Fruit fly (Drosophila melanogaster): ENCODE data around the gene kmr.

- no peak for TF ChIP-seq CTCF (optimal IDR thresholded peaks at IDR 0.05)
- TF ChIP-seq CG8478 (optimal IDR thresholded peaks at IDR 0.05), result no peak
Measured at dm6 chr3R:13722451-13722850, 7.4 kb downstream of the kmr start.
